Worm (Caenorhabditis elegans) whole organism, L1 larva: Measurements from ENCODE around the gene fbxa-75.

Source experiments
- egl-27 ChIP-seq, 2 experiments: fragments of 150-350 bp in 1 of 2; sonication (generic microtip); optimal IDR thresholded peaks; 3 replicates each; lab custom pipeline; 2017 to 2018; ENCODE audit warnings: missing biosample characterization in 2 of 2, missing genetic modification characterization in 2 of 2, missing genetic modification reagents in 2 of 2
- elt-3 ChIP-seq, 6 experiments: fragments of 150-350 bp in 1 of 6; sonication (generic microtip); optimal IDR thresholded peaks; 2 replicates each; lab custom pipeline; 2017 to 2018; ENCODE audit warnings: missing biosample characterization in 6 of 6, missing genetic modification characterization in 6 of 6, inconsistent platforms in 1 of 6
- jun-1 ChIP-seq: fragments of 150-350 bp; optimal IDR thresholded peaks from 2 replicates; lab custom pipeline; 2014; ENCODE audit warnings: missing biosample characterization, missing genetic modification reagents, missing genetic modification characterization
- nhr-12 ChIP-seq: sonication (generic microtip); optimal IDR thresholded peaks from 2 replicates; lab custom pipeline; 2017; ENCODE audit warnings: missing biosample characterization, missing genetic modification characterization
- nhr-84 ChIP-seq: sonication (generic microtip); optimal IDR thresholded peaks from 2 replicates; lab custom pipeline; 2017; ENCODE audit warnings: missing biosample characterization, missing genetic modification characterization
- pqm-1 ChIP-seq: sonication (generic microtip); optimal IDR thresholded peaks from 3 replicates; lab custom pipeline; 2017; ENCODE audit warnings: missing biosample characterization, missing genetic modification characterization

- TF ChIP-seq nhr-12 (tag; lab: Kevin White, UChicago), result no peak
- no peak for TF ChIP-seq elt-3 (tag; optimal IDR thresholded peaks at IDR 0.05; lab: Kevin White, UChicago)
- TF ChIP-seq egl-27 (tag; optimal IDR thresholded peaks at IDR 0.05; lab: Kevin White, UChicago), result no peak
- TF ChIP-seq pqm-1 (tag; lab: Kevin White, UChicago), result no peak
- TF ChIP-seq nhr-84 (tag; lab: Kevin White, UChicago), result no peak
- TF ChIP-seq jun-1 (tag; lab: Kevin White, UChicago), result no peak
Observed at ce11 chrIII:1347003-1347402, 43.5 kb downstream of the fbxa-75 start.
